Worm (Caenorhabditis elegans) whole organism, mixed stage, embryonic: Measurements from ENCODE around the gene F46B6.6.

ENCODE experiments used
- elt-1 ChIP-seq: sonication (generic microtip); optimal IDR thresholded peaks from 2 replicates; lab custom pipeline; 2017; ENCODE audit warnings: missing genetic modification characterization, mild to moderate bottlenecking, missing compliant biosample characterization, antibody characterized with exemption, moderate library complexity, borderline replicate concordance; ENCODE audit not compliant: insufficient read depth
- elt-3 ChIP-seq: fragments of 150-350 bp; optimal IDR thresholded peaks from 2 replicates; lab custom pipeline; 2014; ENCODE audit warnings: missing biosample characterization, missing genetic modification characterization
- mab-5 ChIP-seq: fragments of 150-350 bp; optimal IDR thresholded peaks from 2 replicates; lab custom pipeline; 2014; ENCODE audit warnings: missing biosample characterization, missing genetic modification characterization
- mls-2 ChIP-seq: sonication (generic microtip); optimal IDR thresholded peaks from 2 replicates; lab custom pipeline; 2016; ENCODE audit warnings: mild to moderate bottlenecking, missing genetic modification characterization, moderate library complexity, missing compliant biosample characterization
- snpc-4 ChIP-seq: fragments of 150-350 bp; optimal IDR thresholded peaks from 2 replicates; lab custom pipeline; 2014; ENCODE audit warnings: missing biosample characterization, missing genetic modification characterization
- tbx-8 ChIP-seq: fragments of 200-800 bp; sonication (Bioruptor generic); optimal IDR thresholded peaks from 2 replicates; lab custom pipeline; 2018; ENCODE audit warnings: mild to moderate bottlenecking, missing genetic modification characterization, moderate library complexity, missing compliant biosample characterization

- TF ChIP-seq snpc-4 (no peak), mab-5 (no peak), tbx-8 (GFP tag; lab: Kevin White, UChicago) (no peak), elt-1 (tag; lab: Kevin White, UChicago) (no peak), elt-3 (no peak), mls-2 (tag; lab: Kevin White, UChicago) (no peak)
These were observed 29.7 kb upstream of the F46B6.6 start, which contains the start of gene sru-31 for ce11 chrV:9816390-9816789.
